Worm (Caenorhabditis elegans) whole organism, midembryonic: Measurements from ENCODE around the gene K08F4.12.

Experiments used
- T22C8.4 ChIP-seq: fragments of 200-800 bp; sonication (Bioruptor generic); IDR thresholded peaks from 2 replicates; pipeline ENCODE4 v1.3.6; 2022; ENCODE audit warnings: missing genetic modification characterization, missing compliant biosample characterization
- cog-1 ChIP-seq: sonication (generic microtip); optimal IDR thresholded peaks from 2 replicates; lab custom pipeline; 2016; ENCODE audit warnings: missing genetic modification characterization, missing compliant biosample characterization
- flt-1 ChIP-seq: fragments of 200-800 bp; sonication (Bioruptor generic); IDR thresholded peaks from 2 replicates; pipeline ENCODE4 v1.3.6; 2022; ENCODE audit warnings: missing genetic modification characterization, missing compliant biosample characterization
- klf-2 ChIP-seq: fragments of 200-800 bp; sonication (Bioruptor generic); conservative IDR thresholded peaks from 2 replicates; pipeline ENCODE4 v1.3.6; 2022; ENCODE audit warnings: missing genetic modification reagents, missing genetic modification characterization, missing compliant biosample characterization
- med-1 ChIP-seq: sonication (generic microtip); optimal IDR thresholded peaks from 2 replicates; lab custom pipeline; 2017; ENCODE audit warnings: missing genetic modification characterization, mild to moderate bottlenecking, missing compliant biosample characterization, antibody characterized with exemption, missing genetic modification reagents; ENCODE audit not compliant: insufficient read depth
- ref-1 ChIP-seq: fragments of 200-800 bp; sonication (Bioruptor generic); conservative IDR thresholded peaks from 2 replicates; pipeline ENCODE4 v1.3.6; 2022; ENCODE audit warnings: missing genetic modification reagents, missing genetic modification characterization, missing compliant biosample characterization
- tab-1 ChIP-seq: fragments of 200-800 bp; sonication (Bioruptor generic); IDR thresholded peaks from 2 replicates; pipeline ENCODE4 v1.3.6; 2022; ENCODE audit warnings: missing genetic modification characterization, missing compliant biosample characterization
- ztf-23 ChIP-seq: fragments of 200-800 bp; sonication (Bioruptor generic); IDR thresholded peaks from 2 replicates; pipeline ENCODE4 v1.3.6; 2022; ENCODE audit warnings: missing genetic modification reagents, missing genetic modification characterization, missing compliant biosample characterization
- ztf-29 ChIP-seq: fragments of 200-800 bp; sonication (Bioruptor generic); IDR thresholded peaks from 2 replicates; pipeline ENCODE4 v1.3.6; 2022; ENCODE audit warnings: missing genetic modification reagents, missing genetic modification characterization, missing compliant biosample characterization

Gene K08F4.12

ce11 chrIV:10137804-10138203 lies at the start of gene K08F4.12:
TSS of gene K08F4.12 (plus strand) at chrIV:10138104.
- TF ChIP-seq ref-1 (GFP tag; lab: Robert Waterston, UW) (no peak), klf-2 (GFP tag; lab: Robert Waterston, UW) (no peak), tab-1 (no peak), ztf-29 (GFP tag; lab: Robert Waterston, UW) (no peak), ztf-23 (GFP tag; lab: Robert Waterston, UW) (no peak), flt-1 (GFP tag; lab: Robert Waterston, UW) (no peak), cog-1 (tag; lab: Kevin White, UChicago) (no peak), T22C8.4 (GFP tag; lab: Robert Waterston, UW) (no peak), med-1 (GFP tag; lab: Kevin White, UChicago) (no peak)

ce11 chrIV:10089777-10090176 lies 48.1 kb upstream of the K08F4.12 start, which contains the start of gene ttr-39:
TSS of gene ttr-39 (minus strand) at chrIV:10089877.
- TF ChIP-seq tab-1 (no peak), ztf-23 (GFP tag; lab: Robert Waterston, UW) (no peak), cog-1 (tag; lab: Kevin White, UChicago) (no peak)

- TF ChIP-seq T22C8.4 (GFP tag; lab: Robert Waterston, UW) (no peak), tab-1 (no peak), flt-1 (GFP tag; lab: Robert Waterston, UW) (no peak), med-1 (GFP tag; lab: Kevin White, UChicago) (no peak), klf-2 (GFP tag; lab: Robert Waterston, UW) (no peak), cog-1 (tag; lab: Kevin White, UChicago) (no peak), ztf-29 (GFP tag; lab: Robert Waterston, UW) (no peak), ztf-23 (GFP tag; lab: Robert Waterston, UW) (no peak), ref-1 (GFP tag; lab: Robert Waterston, UW) (no peak)
Observed at ce11 chrIV:10090358-10090757, 47.5 kb upstream of the K08F4.12 start, which contains the start of gene ttbk-5. TSS of gene ttbk-5 (plus strand) at chrIV:10090658.

ce11 chrIV:10095171-10095570 lies 42.7 kb upstream of the K08F4.12 start, which contains the start of the genes C04G2.5 and msp-36:
TSS of gene C04G2.5 (minus strand) at chrIV:10095271.
TSS of gene msp-36 (plus strand) at chrIV:10095433.
- TF ChIP-seq cog-1 (tag; lab: Kevin White, UChicago) (no peak), tab-1 (no peak), med-1 (GFP tag; lab: Kevin White, UChicago) (no peak), ztf-23 (GFP tag; lab: Robert Waterston, UW) (no peak), flt-1 (GFP tag; lab: Robert Waterston, UW) (no peak), T22C8.4 (GFP tag; lab: Robert Waterston, UW) (no peak), ztf-29 (GFP tag; lab: Robert Waterston, UW) (no peak), ref-1 (GFP tag; lab: Robert Waterston, UW) (no peak), klf-2 (GFP tag; lab: Robert Waterston, UW) (no peak)

ce11 chrIV:10096881-10097280 lies 41.0 kb upstream of the K08F4.12 start, which contains the start of gene dis-3:
TSS of gene dis-3 (plus strand) at chrIV:10097202.
- TF ChIP-seq ref-1 (GFP tag; lab: Robert Waterston, UW), result no peak
- no peak for TF ChIP-seq med-1 (GFP tag; lab: Kevin White, UChicago)
- TF ChIP-seq T22C8.4 (GFP tag; lab: Robert Waterston, UW), result no peak
- TF ChIP-seq tab-1, result no peak
- no peak for TF ChIP-seq flt-1 (GFP tag; lab: Robert Waterston, UW)
- TF ChIP-seq ztf-29 (GFP tag; lab: Robert Waterston, UW), result no peak
- no peak for TF ChIP-seq ztf-23 (GFP tag; lab: Robert Waterston, UW)
- no peak for TF ChIP-seq cog-1 (tag; lab: Kevin White, UChicago)
- no peak for TF ChIP-seq klf-2 (GFP tag; lab: Robert Waterston, UW)

- TF ChIP-seq flt-1 (GFP tag; lab: Robert Waterston, UW) (no peak), tab-1 (no peak), ztf-23 (GFP tag; lab: Robert Waterston, UW) (no peak), T22C8.4 (GFP tag; lab: Robert Waterston, UW) (no peak), cog-1 (tag; lab: Kevin White, UChicago) (no peak), ztf-29 (GFP tag; lab: Robert Waterston, UW) (no peak), ref-1 (GFP tag; lab: Robert Waterston, UW) (no peak), klf-2 (GFP tag; lab: Robert Waterston, UW) (no peak), med-1 (GFP tag; lab: Kevin White, UChicago) (no peak)
Observed at ce11 chrIV:10110417-10110816, 27.5 kb upstream of the K08F4.12 start, which contains the start of gene egl-38. TSS of gene egl-38 (minus strand) at chrIV:10110517.

ce11 chrIV:10110870-10111269 lies 27.0 kb upstream of the K08F4.12 start:
- no peak for TF ChIP-seq ztf-23 (GFP tag; lab: Robert Waterston, UW)
- TF ChIP-seq ztf-29 (GFP tag; lab: Robert Waterston, UW), result no peak
- no peak for TF ChIP-seq flt-1 (GFP tag; lab: Robert Waterston, UW)
- TF ChIP-seq tab-1, result no peak
- TF ChIP-seq T22C8.4 (GFP tag; lab: Robert Waterston, UW), result no peak
- no peak for TF ChIP-seq ref-1 (GFP tag; lab: Robert Waterston, UW)
- TF ChIP-seq klf-2 (GFP tag; lab: Robert Waterston, UW), result no peak
- no peak for TF ChIP-seq med-1 (GFP tag; lab: Kevin White, UChicago)

ce11 chrIV:10111441-10111840 lies 26.5 kb upstream of the K08F4.12 start, which contains the start of gene spch-1:
TSS of gene spch-1 (minus strand) at chrIV:10111541.
- no peak for TF ChIP-seq tab-1
- no peak for TF ChIP-seq ztf-29 (GFP tag; lab: Robert Waterston, UW)
- TF ChIP-seq med-1 (GFP tag; lab: Kevin White, UChicago), result no peak
- no peak for TF ChIP-seq T22C8.4 (GFP tag; lab: Robert Waterston, UW)
- no peak for TF ChIP-seq klf-2 (GFP tag; lab: Robert Waterston, UW)
- no peak for TF ChIP-seq ref-1 (GFP tag; lab: Robert Waterston, UW)
- TF ChIP-seq ztf-23 (GFP tag; lab: Robert Waterston, UW), result no peak
- TF ChIP-seq flt-1 (GFP tag; lab: Robert Waterston, UW), result no peak
- no peak for TF ChIP-seq cog-1 (tag; lab: Kevin White, UChicago)

- no peak for TF ChIP-seq klf-2 (GFP tag; lab: Robert Waterston, UW)
- TF ChIP-seq ztf-23 (GFP tag; lab: Robert Waterston, UW), result no peak
- TF ChIP-seq cog-1 (tag; lab: Kevin White, UChicago), result no peak
- TF ChIP-seq ref-1 (GFP tag; lab: Robert Waterston, UW), result no peak
- no peak for TF ChIP-seq ztf-29 (GFP tag; lab: Robert Waterston, UW)
- no peak for TF ChIP-seq flt-1 (GFP tag; lab: Robert Waterston, UW)
- TF ChIP-seq tab-1, result no peak
- TF ChIP-seq med-1 (GFP tag; lab: Kevin White, UChicago), result no peak
- no peak for TF ChIP-seq T22C8.4 (GFP tag; lab: Robert Waterston, UW)
Observed at ce11 chrIV:10112570-10112969, 25.3 kb upstream of the K08F4.12 start, which contains the start of gene nsph-3.2. TSS of gene nsph-3.2 (plus strand) at chrIV:10112870.
